Worm (Caenorhabditis elegans) whole organism, L1 larva: ENCODE results near the gene fbxb-9.
A peak's percentile ranks its signal among the peaks of the same experiment; 100 is the strongest.

Source experiments
- Y116A8C.19 ChIP-seq: sonication (generic microtip); optimal IDR thresholded peaks from 2 replicates; lab custom pipeline; 2016; ENCODE audit warnings: missing compliant biosample characterization, missing genetic modification characterization, borderline replicate concordance
- alr-1 ChIP-seq: fragments of 200-800 bp; sonication (Bioruptor generic); optimal IDR thresholded peaks from 2 replicates; lab custom pipeline; 2018; ENCODE audit warnings: borderline replicate concordance, mild to moderate bottlenecking, missing genetic modification characterization, missing compliant biosample characterization
- aly-2 ChIP-seq: fragments of 150-350 bp; optimal IDR thresholded peaks from 2 replicates; lab custom pipeline; 2014; ENCODE audit warnings: missing biosample characterization, missing genetic modification characterization
- blmp-1 ChIP-seq: fragments of 150-350 bp; optimal IDR thresholded peaks from 2 replicates; lab custom pipeline; 2014; ENCODE audit warnings: missing biosample characterization, missing genetic modification characterization
- ceh-8 ChIP-seq: fragments of 200-800 bp; sonication (Bioruptor generic); optimal IDR thresholded peaks from 2 replicates; lab custom pipeline; 2018; ENCODE audit warnings: mild to moderate bottlenecking, missing genetic modification characterization, moderate library complexity, missing compliant biosample characterization
- ceh-90 ChIP-seq: sonication (generic microtip); optimal IDR thresholded peaks from 2 replicates; lab custom pipeline; 2016; ENCODE audit warnings: missing genetic modification characterization, missing compliant biosample characterization
- efl-1 ChIP-seq, 4 experiments: fragments of 150-350 bp; optimal IDR thresholded peaks in 3 of 4; peaks in 1 of 4; 1 replicate in 1 of 4; 2 replicates in 3 of 4; lab custom pipeline; 2014; ENCODE audit warnings: missing biosample characterization in 2 of 4, missing genetic modification characterization in 2 of 4, missing genetic modification reagents in 2 of 4
- egl-13 ChIP-seq: sonication (generic microtip); optimal IDR thresholded peaks from 2 replicates; lab custom pipeline; 2016; ENCODE audit warnings: missing genotype, missing genetic modification reagents, missing genetic modification characterization, missing compliant biosample characterization
- elt-2 ChIP-seq: sonication (generic microtip); optimal IDR thresholded peaks from 2 replicates; lab custom pipeline; 2016; ENCODE audit warnings: missing genetic modification characterization, mild to moderate bottlenecking, inconsistent platforms, missing compliant biosample characterization, missing genetic modification reagents
- elt-3 ChIP-seq, 6 experiments: fragments of 150-350 bp in 1 of 6; sonication (generic microtip); optimal IDR thresholded peaks; 2 replicates each; lab custom pipeline; 2017 to 2018; ENCODE audit warnings: missing biosample characterization in 6 of 6, missing genetic modification characterization in 6 of 6, inconsistent platforms in 1 of 6
- ets-5 ChIP-seq: fragments of 200-800 bp; sonication (Bioruptor generic); IDR thresholded peaks from 2 replicates; pipeline ENCODE4 v1.3.6; 2022; ENCODE audit warnings: missing genetic modification characterization, missing compliant biosample characterization
- fkh-8 ChIP-seq: sonication (generic microtip); optimal IDR thresholded peaks from 2 replicates; lab custom pipeline; 2016; ENCODE audit warnings: mild to moderate bottlenecking, missing genetic modification characterization, missing compliant biosample characterization
- hpl-2 ChIP-seq: fragments of 150-350 bp; optimal IDR thresholded peaks from 2 replicates; lab custom pipeline; 2014; ENCODE audit warnings: missing biosample characterization, missing genetic modification reagents, missing genetic modification characterization
- isw-1 ChIP-seq: fragments of 200-800 bp; sonication (Bioruptor generic); IDR thresholded peaks from 2 replicates; pipeline ENCODE4 v1.3.6; 2022; ENCODE audit warnings: missing genetic modification characterization, missing compliant biosample characterization
- lin-13 ChIP-seq: fragments of 150-350 bp; optimal IDR thresholded peaks from 2 replicates; lab custom pipeline; 2014; ENCODE audit warnings: missing biosample characterization, missing genetic modification reagents, missing genetic modification characterization
- lin-14 ChIP-seq: fragments of 200-800 bp; sonication (Bioruptor generic); optimal IDR thresholded peaks from 2 replicates; lab custom pipeline; 2018; ENCODE audit warnings: mild to moderate bottlenecking, missing genetic modification characterization, moderate library complexity, missing compliant biosample characterization
- lin-15B ChIP-seq: fragments of 150-350 bp; sonication (generic microtip); optimal IDR thresholded peaks from 3 replicates; lab custom pipeline; 2014; ENCODE audit warnings: missing biosample characterization, missing genetic modification characterization
- lin-35 ChIP-seq, 2 experiments: fragments of 150-350 bp; optimal IDR thresholded peaks; 2 replicates each; lab custom pipeline; 2014; ENCODE audit warnings: missing biosample characterization in 2 of 2, missing genetic modification characterization in 2 of 2, missing genetic modification reagents in 2 of 2
- lir-3 ChIP-seq: sonication (generic microtip); optimal IDR thresholded peaks from 2 replicates; lab custom pipeline; 2016; ENCODE audit warnings: mild to moderate bottlenecking, missing genetic modification characterization, moderate library complexity, missing compliant biosample characterization; ENCODE audit not compliant: poor library complexity
- lsy-2 ChIP-seq, 2 experiments: fragments of 150-350 bp; optimal IDR thresholded peaks; 2 replicates each; lab custom pipeline; 2014; ENCODE audit warnings: missing biosample characterization in 2 of 2, missing genetic modification characterization in 2 of 2
- mdl-1 ChIP-seq, 2 experiments: fragments of 150-350 bp; optimal IDR thresholded peaks; 2 replicates each; lab custom pipeline; 2014 to 2017; ENCODE audit warnings: missing biosample characterization in 2 of 2, missing genetic modification characterization in 2 of 2, inconsistent platforms in 1 of 2
- mef-2 ChIP-seq: fragments of 150-350 bp; optimal IDR thresholded peaks from 2 replicates; lab custom pipeline; 2014; ENCODE audit warnings: missing biosample characterization, missing genetic modification characterization
- mep-1 ChIP-seq: fragments of 150-350 bp; optimal IDR thresholded peaks from 2 replicates; lab custom pipeline; 2014; ENCODE audit warnings: missing biosample characterization, missing genetic modification characterization
- nhr-19 ChIP-seq: fragments of 200-800 bp; sonication (Bioruptor generic); conservative IDR thresholded peaks from 2 replicates; pipeline ENCODE4 v1.3.6; 2022; ENCODE audit warnings: missing genetic modification characterization, missing compliant biosample characterization
- nhr-47 ChIP-seq: sonication (generic microtip); optimal IDR thresholded peaks from 2 replicates; lab custom pipeline; 2016; ENCODE audit warnings: mild to moderate bottlenecking, missing genetic modification characterization, moderate library complexity, missing compliant biosample characterization
- nhr-71 ChIP-seq: sonication (generic microtip); optimal IDR thresholded peaks from 2 replicates; lab custom pipeline; 2016; ENCODE audit warnings: mild to moderate bottlenecking, missing genetic modification characterization, moderate library complexity, missing compliant biosample characterization
- nhr-76 ChIP-seq: sonication (generic microtip); optimal IDR thresholded peaks from 2 replicates; lab custom pipeline; 2017; ENCODE audit warnings: missing biosample characterization, missing genetic modification characterization
- nhr-77 ChIP-seq: fragments of 150-350 bp; optimal IDR thresholded peaks from 2 replicates; lab custom pipeline; 2014; ENCODE audit warnings: missing biosample characterization, missing genetic modification characterization
- pag-3 ChIP-seq: sonication (generic microtip); optimal IDR thresholded peaks from 2 replicates; lab custom pipeline; 2017; ENCODE audit warnings: missing genetic modification characterization, mild to moderate bottlenecking, missing compliant biosample characterization, antibody characterized with exemption, borderline replicate concordance; ENCODE audit not compliant: insufficient read depth
- rnt-1 ChIP-seq: sonication (generic microtip); optimal IDR thresholded peaks from 2 replicates; lab custom pipeline; 2016; ENCODE audit warnings: mild to moderate bottlenecking, missing genetic modification characterization, moderate library complexity, missing compliant biosample characterization
- snu-23 ChIP-seq: sonication (generic microtip); optimal IDR thresholded peaks from 2 replicates; lab custom pipeline; 2016; ENCODE audit warnings: missing genetic modification characterization, missing compliant biosample characterization
- tbx-2 ChIP-seq: sonication (generic microtip); optimal IDR thresholded peaks from 2 replicates; lab custom pipeline; 2016; ENCODE audit warnings: missing genetic modification characterization, missing compliant biosample characterization
- tlp-1 ChIP-seq: fragments of 150-350 bp; optimal IDR thresholded peaks from 2 replicates; lab custom pipeline; 2014; ENCODE audit warnings: missing biosample characterization, missing genetic modification characterization
- zip-4 ChIP-seq: fragments of 200-800 bp; sonication (Bioruptor generic); optimal IDR thresholded peaks from 2 replicates; lab custom pipeline; 2018; ENCODE audit warnings: mild to moderate bottlenecking, missing genetic modification characterization, moderate library complexity, missing compliant biosample characterization

Gene fbxb-9

DNA sequence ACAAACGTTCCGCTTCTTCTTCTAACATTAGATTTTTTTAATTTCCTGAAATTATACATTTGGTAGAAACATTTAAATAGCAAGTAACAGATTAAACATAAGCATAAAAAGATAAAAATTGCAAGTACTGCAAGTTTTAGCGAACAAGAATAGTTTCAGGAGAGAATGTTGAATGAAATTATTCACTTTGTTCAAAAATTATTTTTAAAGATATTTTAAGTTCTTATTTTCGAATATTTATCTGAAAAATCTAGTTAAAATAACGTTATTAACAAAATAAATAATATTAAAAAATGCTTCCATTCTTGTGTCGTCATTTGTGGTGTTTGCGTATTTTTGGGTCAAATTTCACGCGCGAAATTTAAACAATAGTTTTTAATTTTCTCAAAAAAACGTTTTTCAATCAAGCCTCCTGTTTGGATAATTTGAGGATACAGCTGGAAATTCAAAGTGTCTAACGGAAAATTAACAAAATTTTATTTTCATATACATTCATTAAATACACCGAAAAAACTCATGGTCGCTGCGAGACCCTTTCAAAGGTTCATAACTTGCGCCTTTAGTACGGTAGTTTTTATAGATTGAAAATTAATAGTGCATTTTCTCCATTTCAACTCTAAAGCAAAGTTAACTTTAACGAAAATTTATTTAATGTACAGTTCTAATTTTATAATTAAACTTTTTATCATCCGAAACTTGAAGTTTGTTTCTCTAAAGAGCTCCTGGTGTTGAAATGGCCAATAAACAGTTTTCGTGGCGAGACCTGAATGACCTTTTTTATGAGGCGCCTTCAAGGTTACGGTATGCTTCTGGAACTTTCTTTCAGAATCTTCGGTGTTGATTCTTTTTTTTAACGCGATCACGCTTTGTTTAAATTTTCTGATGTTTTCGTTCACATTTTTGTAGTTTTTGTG lies 19.8 kb downstream of the fbxb-9 start, which contains the start of gene skih-2 (continued):
- TF ChIP-seq ceh-8 (GFP tag; lab: Kevin White, UChicago) (no peak), Y116A8C.19 (tag; lab: Kevin White, UChicago) (no peak), tlp-1 (tag; lab: Kevin White, UChicago) (no peak), zip-4 (GFP tag; lab: Kevin White, UChicago) (no peak), pag-3 (no peak), isw-1 (GFP tag; lab: Robert Waterston, UW) (peak; percentile 26), alr-1 (tag; lab: Kevin White, UChicago) (no peak), snu-23 (peak; percentile 55), lin-13 (no peak), lir-3 (tag; lab: Kevin White, UChicago) (no peak), lin-14 (GFP tag; lab: Kevin White, UChicago) (no peak), nhr-47 (tag; lab: Kevin White, UChicago) (peak; percentile 71), blmp-1 (tag; lab: Kevin White, UChicago) (peak; percentile 27), lin-15B (tag; lab: Kevin White, UChicago) (peak; percentile 32), mdl-1 (tag; optimal IDR thresholded peaks at IDR 0.05; lab: Kevin White, UChicago) (no peak), lin-35 (GFP tag; optimal IDR thresholded peaks at IDR 0.05; lab: Kevin White, UChicago) (peak; percentile 94 to 95), aly-2 (no peak), ets-5 (GFP tag; lab: Robert Waterston, UW) (no peak), nhr-19 (GFP tag; lab: Robert Waterston, UW) (peak; percentile 68), mef-2 (tag; lab: Kevin White, UChicago) (no peak), ceh-90 (tag; lab: Kevin White, UChicago) (no peak), nhr-77 (tag; lab: Kevin White, UChicago) (no peak), nhr-76 (tag; lab: Kevin White, UChicago) (no peak)

DNA sequence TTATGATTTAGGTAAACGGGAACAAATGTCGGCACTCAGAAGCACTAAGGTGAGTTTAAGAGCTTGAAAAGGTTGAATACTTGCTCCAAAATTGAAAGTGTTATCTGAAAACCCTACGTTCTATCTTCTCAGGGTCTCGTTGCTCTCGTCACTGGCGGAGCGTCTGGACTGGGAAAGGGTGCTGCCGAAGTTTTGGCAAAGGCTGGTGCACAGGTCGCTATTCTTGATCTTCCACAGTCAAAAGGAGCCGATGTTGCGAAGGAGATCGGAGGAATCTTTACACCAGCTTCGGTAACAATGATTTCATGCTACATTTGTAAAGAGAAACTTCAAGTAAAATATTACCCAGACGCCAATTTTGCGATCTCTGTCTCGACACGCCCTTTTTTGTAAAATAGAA lies 31.1 kb downstream of the fbxb-9 start, which contains the start of gene ard-1:
TSS of gene ard-1 (plus strand) at position 12 of the 400 bp plus-strand sequence.
- TF ChIP-seq nhr-77 (tag; lab: Kevin White, UChicago) (no peak), mdl-1 (tag; optimal IDR thresholded peaks at IDR 0.05; lab: Kevin White, UChicago) (no peak)

DNA sequence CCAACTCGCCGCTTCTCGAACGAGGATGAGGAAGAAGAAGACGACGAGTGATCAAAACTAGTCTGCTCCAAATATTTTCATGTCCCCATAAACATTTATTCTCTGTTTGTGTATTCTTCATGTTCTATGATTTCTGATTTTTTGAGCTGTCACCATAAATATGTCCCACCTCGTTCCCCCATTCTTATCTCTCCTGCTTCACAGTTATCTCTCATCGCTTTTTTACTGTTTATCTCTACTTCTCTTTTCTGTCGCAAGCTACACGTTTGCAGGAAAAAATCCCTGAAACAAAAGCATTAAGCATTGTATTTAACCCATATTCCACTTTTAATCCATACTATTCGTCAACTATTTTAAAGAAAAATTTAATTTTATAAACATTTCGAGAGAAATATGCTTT lies 31.6 kb downstream of the fbxb-9 start:
- TF ChIP-seq elt-2 = peak; percentile 1
- no peak for TF ChIP-seq nhr-76 (tag; lab: Kevin White, UChicago)
- TF ChIP-seq nhr-71 (tag; lab: Kevin White, UChicago) = peak; percentile 8
- TF ChIP-seq hpl-2 = no peak
- TF ChIP-seq mep-1 (tag; lab: Kevin White, UChicago) = no peak
- peak; percentile 31 for TF ChIP-seq rnt-1
- TF ChIP-seq Y116A8C.19 (tag; lab: Kevin White, UChicago) = no peak
- TF ChIP-seq tbx-2 (tag; lab: Kevin White, UChicago) = no peak
- TF ChIP-seq elt-3 (tag; optimal IDR thresholded peaks at IDR 0.05; lab: Kevin White, UChicago) = no peak
- no peak for TF ChIP-seq fkh-8 (tag; lab: Kevin White, UChicago)
- peak in 1 of 2 experiments; percentile 28 for TF ChIP-seq lsy-2 (tag; optimal IDR thresholded peaks at IDR 0.05; lab: Kevin White, UChicago)
- TF ChIP-seq aly-2 = no peak
- TF ChIP-seq efl-1 (optimal IDR thresholded peaks at IDR 0.05; lab: Kevin White, UChicago) = no peak
- TF ChIP-seq efl-1 (GFP tag; optimal IDR thresholded peaks at IDR 0.05 in 1 of 2; lab: Kevin White, UChicago) = peak in 1 of 2 experiments; percentile 66
- TF ChIP-seq egl-13 = no peak
- TF ChIP-seq, all 84 proteins: peak for 5
